Worm (Caenorhabditis elegans): ENCODE results near the gene F40F8.11.

The F40F8.11 gene

DNA sequence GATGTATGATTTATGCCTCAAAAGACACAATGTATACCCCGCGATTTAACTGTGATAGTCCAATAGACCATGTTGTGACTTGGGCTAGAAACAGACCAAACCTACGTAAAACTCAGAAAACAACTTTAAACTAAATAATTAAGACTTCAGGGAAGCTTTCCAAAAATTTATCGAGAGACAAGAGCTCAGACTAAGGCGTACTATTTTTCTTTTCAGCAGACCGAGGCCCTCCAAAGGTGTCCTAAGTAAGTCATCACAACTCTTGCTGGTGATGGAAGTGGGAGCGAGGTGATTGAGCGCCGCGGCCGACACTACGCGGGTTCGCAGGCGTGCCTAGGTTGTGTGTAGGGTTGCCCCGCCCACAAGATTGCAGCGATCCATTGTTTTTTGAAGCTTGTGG lies 34.6 kb upstream of the F40F8.11 start (continued):
- no peak for TF ChIP-seq unc-130 (tag; optimal IDR thresholded peaks at IDR 0.05)
- TF ChIP-seq sox-4 (tag; optimal IDR thresholded peaks at IDR 0.05): no peak
- peak; percentile 34 to 69 (median 54) for TF ChIP-seq ceh-82 (tag; optimal IDR thresholded peaks at IDR 0.05)
- peak; percentile 89 for TF ChIP-seq nhr-47 (tag; optimal IDR thresholded peaks at IDR 0.05)
- TF ChIP-seq ets-5 (GFP tag; IDR thresholded peaks at IDR 0.05): no peak
- TF ChIP-seq rnt-1 (tag; optimal IDR thresholded peaks at IDR 0.05): peak; percentile 93
- peak; percentile 41 for TF ChIP-seq C04F5.9 (tag; optimal IDR thresholded peaks at IDR 0.05)
- TF ChIP-seq tbx-2 (tag; optimal IDR thresholded peaks at IDR 0.05): peak; percentile 60
- TF ChIP-seq hlh-17 (GFP tag; optimal IDR thresholded peaks at IDR 0.05; ENCODE audit: borderline replicate concordance): no peak
- peak; percentile 7 for TF ChIP-seq jun-1 (tag; optimal IDR thresholded peaks at IDR 0.05)
- TF ChIP-seq pqm-1 (tag; optimal IDR thresholded peaks at IDR 0.05): no peak
- no peak for TF ChIP-seq ztf-4 (tag; optimal IDR thresholded peaks at IDR 0.05)
- no peak for TF ChIP-seq pag-3 (tag; optimal IDR thresholded peaks at IDR 0.05; ENCODE audit: borderline replicate concordance, insufficient read depth)
- peak; percentile 92 for TF ChIP-seq nhr-90 (tag; optimal IDR thresholded peaks at IDR 0.05; ENCODE audit: poor library complexity)
- TF ChIP-seq mab-9 (GFP tag; IDR thresholded peaks at IDR 0.05): no peak
- no peak for TF ChIP-seq vab-15 (tag; optimal IDR thresholded peaks at IDR 0.05)
- TF ChIP-seq lsy-2 (tag; optimal IDR thresholded peaks at IDR 0.05): peak; percentile 31 to 67
- no peak for TF ChIP-seq tlp-1 (tag; optimal IDR thresholded peaks at IDR 0.05)
- peak; percentile 91 for TF ChIP-seq nhr-71 (tag; optimal IDR thresholded peaks at IDR 0.05)
- peak; percentile 26 for TF ChIP-seq C16A3.4 (tag; optimal IDR thresholded peaks at IDR 0.05)
- no peak for TF ChIP-seq lin-15B (tag; optimal IDR thresholded peaks at IDR 0.05)
- no peak for TF ChIP-seq Y116A8C.19 (tag; optimal IDR thresholded peaks at IDR 0.05; ENCODE audit: borderline replicate concordance)
- TF ChIP-seq ceh-88 (GFP tag; IDR thresholded peaks at IDR 0.05): peak; percentile 42
- peak; percentile 77 for TF ChIP-seq grh-1 (GFP tag; IDR thresholded peaks at IDR 0.05)
- TF ChIP-seq elt-3 (tag; optimal IDR thresholded peaks at IDR 0.05): peak in 1 of 6 experiments; percentile 42
- peak; percentile 80 for TF ChIP-seq sup-37 (GFP tag; optimal IDR thresholded peaks at IDR 0.05)
- no peak for TF ChIP-seq aha-1 (tag; optimal IDR thresholded peaks at IDR 0.05)
- peak; percentile 22 to 38 (median 31) for TF ChIP-seq dpl-1 (GFP tag; optimal IDR thresholded peaks at IDR 0.05)
- TF ChIP-seq nhr-76 (tag; optimal IDR thresholded peaks at IDR 0.05): no peak
- TF ChIP-seq ama-1 (optimal IDR thresholded peaks at IDR 0.05): peak; percentile 89
- peak; percentile 18 for TF ChIP-seq mep-1 (tag; optimal IDR thresholded peaks at IDR 0.05)
- no peak for TF ChIP-seq nhr-12 (tag; optimal IDR thresholded peaks at IDR 0.05)
- TF ChIP-seq xbp-1 (tag; optimal IDR thresholded peaks at IDR 0.05): peak; percentile 72
- no peak for TF ChIP-seq fkh-10 (GFP tag; optimal IDR thresholded peaks at IDR 0.05)
- peak in 1 of 2 experiments; percentile 50 for TF ChIP-seq ztf-11 (tag; optimal IDR thresholded peaks at IDR 0.05)
- no peak for TF ChIP-seq unc-62 (GFP tag; optimal IDR thresholded peaks at IDR 0.05)
- TF ChIP-seq fos-1 (tag; optimal IDR thresholded peaks at IDR 0.05): peak; percentile 61
- no peak for TF ChIP-seq nhr-28 (tag; optimal IDR thresholded peaks at IDR 0.05)
- TF ChIP-seq egl-27 (tag; optimal IDR thresholded peaks at IDR 0.05): peak in 1 of 2 experiments; percentile 9
- peak; percentile 95 for TF ChIP-seq nhr-85 (tag)
- no peak for TF ChIP-seq efl-3 (GFP tag; optimal IDR thresholded peaks at IDR 0.05)
- peak in 1 of 2 experiments; percentile 8 for TF ChIP-seq mdl-1 (tag; optimal IDR thresholded peaks at IDR 0.05)
- TF ChIP-seq lin-39 (tag; optimal IDR thresholded peaks at IDR 0.05): peak; percentile 40
- TF ChIP-seq sptf-1 (tag; optimal IDR thresholded peaks at IDR 0.05): no peak
- peak; percentile 59 for TF ChIP-seq nhr-77 (tag; optimal IDR thresholded peaks at IDR 0.05)
- TF ChIP-seq hlh-4 (tag; optimal IDR thresholded peaks at IDR 0.05): no peak
- TF ChIP-seq blmp-1 (tag; optimal IDR thresholded peaks at IDR 0.05): no peak
- peak; percentile 85 for TF ChIP-seq swsn-7 (tag; optimal IDR thresholded peaks at IDR 0.05)
- peak; percentile 34 to 59 for TF ChIP-seq lin-35 (GFP tag; optimal IDR thresholded peaks at IDR 0.05)
- no peak for TF ChIP-seq F16B12.6 (tag; optimal IDR thresholded peaks at IDR 0.05)
- TF ChIP-seq zip-4 (GFP tag; optimal IDR thresholded peaks at IDR 0.05): peak; percentile 57
- peak; percentile 70 for TF ChIP-seq lin-14 (GFP tag; optimal IDR thresholded peaks at IDR 0.05)
- TF ChIP-seq lir-3 (tag; optimal IDR thresholded peaks at IDR 0.05; ENCODE audit: poor library complexity): no peak

Data from whole organism, L1 larva.